Fruit fly (Drosophila melanogaster) whole organism, embryonic: Measurements from ENCODE around the gene PGRP-LF.

ENCODE experiments used
- CG14050 ChIP-seq: fragments of 200-800 bp; sonication (Bioruptor generic); IDR thresholded peaks from 3 replicates; pipeline ENCODE4 v1.3.6; 2022; ENCODE audit warnings: missing biosample characterization, missing genetic modification characterization
- CG15514 ChIP-seq: fragments of 200-800 bp; sonication (Bioruptor generic); optimal IDR thresholded peaks from 3 replicates; lab custom pipeline; 2017; ENCODE audit warnings: missing biosample characterization, missing genetic modification characterization, mild to moderate bottlenecking, moderate library complexity, missing genetic modification reagents
- CG17912 ChIP-seq: fragments of 200-800 bp; sonication (Bioruptor generic); optimal IDR thresholded peaks from 2 replicates; lab custom pipeline; 2018; ENCODE audit warnings: missing biosample characterization, mild to moderate bottlenecking, missing genetic modification characterization
- CHES-1-like ChIP-seq: fragments of 200-800 bp; sonication (Bioruptor generic); optimal IDR thresholded peaks from 2 replicates; lab custom pipeline; 2016; ENCODE audit warnings: missing biosample characterization, missing genetic modification characterization
- Trl ChIP-seq, 3 experiments: fragments of >200 bp in 2 of 3; fragments of 200-800 bp in 1 of 3; sonication (Bioruptor generic) in 1 of 3; optimal IDR thresholded peaks; 2 replicates in 1 of 3; 3 replicates in 2 of 3; lab custom pipeline; 2016 to 2017; ENCODE audit warnings: missing biosample characterization in 1 of 3, missing genetic modification characterization in 1 of 3
- gem ChIP-seq: fragments of 200-800 bp; sonication (Bioruptor generic); optimal IDR thresholded peaks from 2 replicates; lab custom pipeline; 2019; ENCODE audit warnings: missing biosample characterization, mild to moderate bottlenecking, missing genetic modification characterization, moderate library complexity
- kay ChIP-seq: fragments of 200-800 bp; sonication (Bioruptor generic); optimal IDR thresholded peaks from 2 replicates; lab custom pipeline; 2016; ENCODE audit warnings: missing biosample characterization, missing genetic modification characterization
- maf-S ChIP-seq: fragments of 200-800 bp; sonication (Bioruptor generic); optimal IDR thresholded peaks from 2 replicates; lab custom pipeline; 2016; ENCODE audit warnings: missing biosample characterization, missing genetic modification characterization
- p53 ChIP-seq: fragments of 200-800 bp; sonication (Bioruptor generic); optimal IDR thresholded peaks from 2 replicates; lab custom pipeline; 2016; ENCODE audit warnings: missing biosample characterization, missing genetic modification characterization
- pnt ChIP-seq: fragments of 200-800 bp; sonication (Bioruptor generic); optimal IDR thresholded peaks from 3 replicates; lab custom pipeline; 2016; ENCODE audit warnings: missing biosample characterization, missing genetic modification characterization

PGRP-LF gene

dm6 chr3L:9400697-9401353, 51.4 kb downstream of the PGRP-LF start (continued):
- TF ChIP-seq CG15514 (GFP tag; lab: Kevin White, UChicago) (peak; percentile 60), CG14050 (GFP tag; lab: Robert Waterston, UW) (peak; percentile 74; the same call in 2 of the 3 replicates), Trl (optimal IDR thresholded peaks at IDR 0.05; lab: Kevin White, UChicago) (peak; percentile 55 to 74), Trl (GFP tag; optimal IDR thresholded peaks at IDR 0.05; lab: Kevin White, UChicago) (no peak), CHES-1-like (GFP tag; lab: Kevin White, UChicago) (peak; percentile 20), CG17912 (no peak), p53 (GFP tag; lab: Kevin White, UChicago) (no peak), gem (no peak), pnt (GFP tag; lab: Kevin White, UChicago) (no peak), maf-S (GFP tag; lab: Kevin White, UChicago) (no peak), kay (GFP tag; lab: Kevin White, UChicago) (peak; percentile 26)
